Fruit fly (Drosophila melanogaster) whole organism, prepupa: Measurements from ENCODE around the gene Nplp3.

Experiments used
- CG10631 ChIP-seq: fragments of 200-800 bp; sonication (Bioruptor generic); optimal IDR thresholded peaks from 2 replicates; lab custom pipeline; 2016; ENCODE audit warnings: missing biosample characterization, missing genetic modification characterization
- CG10669 ChIP-seq: fragments of 200-800 bp; sonication (Bioruptor generic); optimal IDR thresholded peaks from 3 replicates; lab custom pipeline; 2018; ENCODE audit warnings: missing biosample characterization, mild to moderate bottlenecking, missing genetic modification characterization, moderate library complexity
- CG11294 ChIP-seq: fragments of 200-800 bp; sonication (Bioruptor generic); IDR thresholded peaks from 2 replicates; pipeline ENCODE4 v1.3.6; 2022; ENCODE audit warnings: missing biosample characterization, missing genetic modification characterization
- CG11762 ChIP-seq: fragments of 200-800 bp; sonication (Bioruptor generic); optimal IDR thresholded peaks from 3 replicates; lab custom pipeline; 2016; ENCODE audit warnings: missing biosample characterization, missing genetic modification characterization; ENCODE audit not compliant: insufficient read depth
- CG11902 ChIP-seq: fragments of 200-800 bp; sonication (Bioruptor generic); optimal IDR thresholded peaks from 3 replicates; lab custom pipeline; 2016; ENCODE audit warnings: missing biosample characterization, missing genetic modification characterization
- CG15336 ChIP-seq: fragments of 200-800 bp; sonication (Bioruptor generic); IDR thresholded peaks from 2 replicates; pipeline ENCODE4 v1.3.6; 2022; ENCODE audit warnings: missing biosample characterization, missing genetic modification characterization
- CG1621 ChIP-seq: fragments of 200-800 bp; sonication (Bioruptor generic); optimal IDR thresholded peaks from 3 replicates; lab custom pipeline; 2018; ENCODE audit warnings: missing biosample characterization, mild to moderate bottlenecking, missing genetic modification characterization
- CG16779 ChIP-seq: fragments of 200-800 bp; sonication (Bioruptor generic); optimal IDR thresholded peaks from 3 replicates; lab custom pipeline; 2017; ENCODE audit warnings: missing biosample characterization, mild to moderate bottlenecking, missing genetic modification characterization
- CG32006 ChIP-seq: fragments of 200-800 bp; sonication (Bioruptor generic); optimal IDR thresholded peaks from 3 replicates; lab custom pipeline; 2017; ENCODE audit warnings: missing biosample characterization, mild to moderate bottlenecking, missing genetic modification characterization
- CG34406 ChIP-seq: fragments of 200-800 bp; sonication (Bioruptor generic); optimal IDR thresholded peaks from 3 replicates; lab custom pipeline; 2016; ENCODE audit warnings: missing biosample characterization, missing genetic modification characterization
- CG3919 ChIP-seq: fragments of 200-800 bp; sonication (Bioruptor generic); optimal IDR thresholded peaks from 3 replicates; lab custom pipeline; 2016; ENCODE audit warnings: missing biosample characterization, missing genetic modification characterization
- CG6163 ChIP-seq: fragments of 200-800 bp; sonication (Bioruptor generic); IDR thresholded peaks from 3 replicates; pipeline ENCODE4 v1.3.6; 2022; ENCODE audit warnings: missing biosample characterization, missing genetic modification characterization
- CG6276 ChIP-seq: fragments of 200-800 bp; sonication (Bioruptor generic); optimal IDR thresholded peaks from 2 replicates; lab custom pipeline; 2017; ENCODE audit warnings: missing biosample characterization, mild to moderate bottlenecking, missing genetic modification characterization
- CG7368 ChIP-seq: fragments of 200-800 bp; sonication (Bioruptor generic); optimal IDR thresholded peaks from 3 replicates; lab custom pipeline; 2016; ENCODE audit warnings: missing biosample characterization, missing genetic modification characterization
- CG8119 ChIP-seq: fragments of 200-800 bp; sonication (Bioruptor generic); IDR thresholded peaks from 3 replicates; pipeline ENCODE4 v1.3.6; 2022; ENCODE audit warnings: missing biosample characterization, missing genetic modification characterization
- CG8319 ChIP-seq: fragments of 200-800 bp; sonication (Bioruptor generic); optimal IDR thresholded peaks from 3 replicates; lab custom pipeline; 2016; ENCODE audit warnings: missing biosample characterization, missing genetic modification characterization
- CG8632 ChIP-seq: fragments of 200-800 bp; sonication (Bioruptor generic); optimal IDR thresholded peaks from 3 replicates; lab custom pipeline; 2016; ENCODE audit warnings: missing biosample characterization, missing genetic modification characterization
- Eip78C ChIP-seq: fragments of 200-800 bp; sonication (Bioruptor generic); peaks from one replicate; lab custom pipeline; 2016; ENCODE audit warnings: missing biosample characterization, missing genetic modification characterization
- Ets96B ChIP-seq: fragments of 200-800 bp; optimal IDR thresholded peaks from 2 replicates; lab custom pipeline; 2019; ENCODE audit warnings: missing biosample characterization, mild to moderate bottlenecking, missing genetic modification characterization, moderate library complexity
- Gug ChIP-seq: fragments of 200-800 bp; sonication (Bioruptor generic); IDR thresholded peaks from 2 replicates; pipeline ENCODE4 v1.3.6; 2022; ENCODE audit warnings: missing biosample characterization, missing genetic modification characterization
- Hr38 ChIP-seq: sonication (Bioruptor generic); optimal IDR thresholded peaks from 2 replicates; lab custom pipeline; 2016; ENCODE audit warnings: missing biosample characterization, missing genetic modification characterization
- Hr4 ChIP-seq: fragments of 200-800 bp; sonication (Bioruptor generic); optimal IDR thresholded peaks from 3 replicates; lab custom pipeline; 2016; ENCODE audit warnings: missing biosample characterization, missing genetic modification characterization
- OdsH ChIP-seq: fragments of 200-800 bp; sonication (Bioruptor generic); optimal IDR thresholded peaks from 3 replicates; lab custom pipeline; 2016; ENCODE audit warnings: missing biosample characterization, missing genetic modification characterization
- Smox ChIP-seq: fragments of 200-800 bp; sonication (Bioruptor generic); optimal IDR thresholded peaks from 3 replicates; lab custom pipeline; 2016; ENCODE audit warnings: missing biosample characterization, missing genetic modification characterization
- achi ChIP-seq: fragments of 200-800 bp; sonication (Bioruptor generic); optimal IDR thresholded peaks from 3 replicates; lab custom pipeline; 2016; ENCODE audit warnings: missing biosample characterization, missing genetic modification characterization
- acj6 ChIP-seq: fragments of 200-800 bp; sonication (Bioruptor generic); optimal IDR thresholded peaks from 3 replicates; lab custom pipeline; 2016; ENCODE audit warnings: missing biosample characterization, missing genetic modification characterization
- cyc ChIP-seq: fragments of 200-800 bp; sonication (Bioruptor generic); optimal IDR thresholded peaks from 3 replicates; lab custom pipeline; 2016; ENCODE audit warnings: missing biosample characterization, missing genetic modification characterization
- dsx ChIP-seq: fragments of 200-800 bp; optimal IDR thresholded peaks from 3 replicates; lab custom pipeline; 2019; ENCODE audit warnings: missing biosample characterization, mild to moderate bottlenecking, missing genetic modification characterization, moderate library complexity; ENCODE audit not compliant: poor library complexity, severe bottlenecking
- eg ChIP-seq: fragments of 200-800 bp; sonication (Bioruptor generic); IDR thresholded peaks from 3 replicates; pipeline ENCODE4 v1.3.6; 2022; ENCODE audit warnings: missing biosample characterization, missing genetic modification characterization
- esn ChIP-seq: fragments of 200-800 bp; sonication (Bioruptor generic); optimal IDR thresholded peaks from 2 replicates; lab custom pipeline; 2016; ENCODE audit warnings: missing biosample characterization, mild to moderate bottlenecking, missing genetic modification characterization, moderate library complexity
- fd59A ChIP-seq: fragments of 200-800 bp; sonication (Bioruptor generic); optimal IDR thresholded peaks from 2 replicates; lab custom pipeline; 2017; ENCODE audit warnings: missing biosample characterization, mild to moderate bottlenecking, missing genetic modification characterization, missing genetic modification reagents
- fkh ChIP-seq: fragments of 200-800 bp; sonication (Bioruptor generic); optimal IDR thresholded peaks from 3 replicates; lab custom pipeline; 2017; ENCODE audit warnings: missing biosample characterization, mild to moderate bottlenecking, missing genetic modification characterization, moderate library complexity
- lz ChIP-seq: fragments of 200-800 bp; sonication (Bioruptor generic); optimal IDR thresholded peaks from 3 replicates; lab custom pipeline; 2016; ENCODE audit warnings: missing biosample characterization, missing genetic modification characterization
- pdm3 ChIP-seq: fragments of 200-800 bp; sonication (Bioruptor generic); optimal IDR thresholded peaks from 3 replicates; lab custom pipeline; 2016; ENCODE audit warnings: missing biosample characterization, missing genetic modification characterization
- salr ChIP-seq, 2 experiments: fragments of 200-800 bp; sonication (Bioruptor generic); optimal IDR thresholded peaks; 3 replicates each; lab custom pipeline; 2016 to 2018; ENCODE audit warnings: missing biosample characterization in 2 of 2, missing genetic modification characterization in 2 of 2, mild to moderate bottlenecking in 1 of 2
- spab ChIP-seq: fragments of 200-800 bp; sonication (Bioruptor generic); optimal IDR thresholded peaks from 2 replicates; lab custom pipeline; 2017; ENCODE audit warnings: missing biosample characterization, mild to moderate bottlenecking, missing genetic modification characterization, missing genetic modification reagents
- topi ChIP-seq: fragments of 200-800 bp; sonication (Bioruptor generic); optimal IDR thresholded peaks from 3 replicates; lab custom pipeline; 2016; ENCODE audit warnings: missing biosample characterization, missing genetic modification characterization

The Nplp3 gene

DNA sequence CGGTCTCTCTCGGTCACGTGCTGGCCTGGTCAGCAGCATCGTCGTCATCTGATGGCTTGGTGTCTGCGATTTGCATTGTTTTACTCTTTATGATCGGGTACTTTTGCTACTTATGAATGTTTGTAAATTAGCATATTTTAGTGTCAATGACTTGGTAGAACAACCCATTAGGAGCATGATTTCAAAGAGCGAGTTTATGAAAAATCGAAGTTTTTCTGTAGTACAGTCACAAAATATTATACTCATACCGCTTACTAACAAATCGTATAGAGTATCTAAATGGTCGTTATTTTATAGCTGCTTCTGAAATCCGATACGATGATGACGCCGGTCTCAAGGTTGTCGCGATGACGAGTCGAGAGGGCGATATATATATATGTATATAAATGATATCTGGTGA lies 31.6 kb upstream of the Nplp3 start (continued):
- TF ChIP-seq topi (GFP tag; lab: Kevin White, UChicago) (peak; percentile 35), fd59A (GFP tag; lab: Kevin White, UChicago) (peak; percentile 79), lz (GFP tag; lab: Kevin White, UChicago) (peak; percentile 24), CG6163 (peak; percentile 44; the same call in 1 of the 3 replicates), CG34406 (GFP tag; lab: Kevin White, UChicago) (peak; percentile 58), salr (GFP tag; optimal IDR thresholded peaks at IDR 0.05; lab: Kevin White, UChicago) (peak in 1 of 2 experiments; percentile 56), CG11902 (GFP tag; lab: Kevin White, UChicago) (peak; percentile 17)

- no peak for TF ChIP-seq cyc (GFP tag; lab: Kevin White, UChicago)
- no peak for TF ChIP-seq CG8319 (GFP tag; lab: Kevin White, UChicago)
- TF ChIP-seq Ets96B (tag; lab: Kevin White, UChicago), result no peak
- TF ChIP-seq CG8119 (GFP tag; lab: Robert Waterston, UW), result no peak
- no peak for TF ChIP-seq esn
- TF ChIP-seq CG16779, result no peak
- no peak for TF ChIP-seq dsx (GFP tag; lab: Kevin White, UChicago)
- TF ChIP-seq Hr38, result no peak
- TF ChIP-seq OdsH (GFP tag; lab: Kevin White, UChicago), result no peak
- TF ChIP-seq eg, result no peak
- no peak for TF ChIP-seq CG6276
- TF ChIP-seq CG8632 (GFP tag; lab: Kevin White, UChicago), result no peak
- TF ChIP-seq Smox (GFP tag; lab: Kevin White, UChicago), result no peak
- no peak for TF ChIP-seq Eip78C (GFP tag; lab: Kevin White, UChicago)
- TF ChIP-seq lz (GFP tag; lab: Kevin White, UChicago), result no peak
- TF ChIP-seq, all 60 proteins: peak for 0
These were observed 29.5 kb upstream of the Nplp3 start, which contains the start of gene CG13046 for dm6 chr3L:16288322-16288721. TSS of gene CG13046 (minus strand) at chr3L:16288422.

DNA sequence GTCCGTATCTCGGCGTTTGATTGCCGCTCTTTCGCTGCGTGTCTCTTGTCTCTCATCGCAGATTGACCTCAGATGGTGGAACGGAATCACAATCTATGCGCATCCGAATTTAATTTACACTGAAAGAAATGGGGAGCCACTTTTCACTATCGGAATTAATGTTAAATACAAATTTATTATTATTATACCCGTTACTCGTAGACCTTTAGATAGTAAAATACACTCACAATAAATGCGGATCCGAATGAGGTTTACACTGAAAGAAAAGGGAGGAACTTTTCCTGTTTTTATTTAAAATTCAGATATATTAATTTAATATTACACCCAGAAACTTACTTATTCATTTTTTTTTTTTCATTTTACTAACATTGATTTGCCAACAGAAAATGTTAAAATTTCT lies 28.8 kb upstream of the Nplp3 start:
- TF ChIP-seq spab (GFP tag; lab: Kevin White, UChicago) (peak; percentile 12), Eip78C (GFP tag; lab: Kevin White, UChicago) (peak; percentile 73), CG15336 (peak; percentile 8; the same call in 1 of the 2 replicates), pdm3 (GFP tag; lab: Kevin White, UChicago) (peak; percentile 10), CG32006 (GFP tag; lab: Kevin White, UChicago) (peak; percentile 25), CG6276 (no peak), CG11762 (GFP tag; lab: Kevin White, UChicago) (peak; percentile 15), CG3919 (GFP tag; lab: Kevin White, UChicago) (no peak), Gug (GFP tag; lab: Robert Waterston, UW) (no peak), CG11294 (GFP tag; lab: Robert Waterston, UW) (no peak), CG7368 (GFP tag; lab: Kevin White, UChicago) (no peak), acj6 (peak; percentile 30), Ets96B (tag; lab: Kevin White, UChicago) (peak; percentile 14), achi (GFP tag; lab: Kevin White, UChicago) (peak; percentile 23), topi (GFP tag; lab: Kevin White, UChicago) (no peak), CG8119 (GFP tag; lab: Robert Waterston, UW) (peak; percentile 46; the same call in 1 of the 3 replicates), CG10631 (GFP tag; lab: Kevin White, UChicago) (peak; percentile 33), eg (peak; percentile 14; the same call in 1 of the 3 replicates), fkh (GFP tag; lab: Kevin White, UChicago) (no peak), Hr4 (GFP tag; lab: Kevin White, UChicago) (peak; percentile 18), CG1621 (peak; percentile 12), CG34406 (GFP tag; lab: Kevin White, UChicago) (peak; percentile 5), CG10669 (GFP tag; lab: Kevin White, UChicago) (peak; percentile 4), OdsH (GFP tag; lab: Kevin White, UChicago) (peak; percentile 26), CG6163 (0 out of 3 replicates have a peak, but pooled peaks have one; percentile 45)
- TF ChIP-seq, all 60 proteins: peak for 18
